Fruit fly (Drosophila melanogaster) whole organism, embryonic: ENCODE data around the gene CG14273.

Source experiments
- B-H2 ChIP-seq: fragments of 200-800 bp; sonication (Bioruptor generic); optimal IDR thresholded peaks from 2 replicates; lab custom pipeline; 2018; ENCODE audit warnings: missing biosample characterization, mild to moderate bottlenecking, missing genetic modification characterization
- BtbVII ChIP-seq: fragments of 200-800 bp; sonication (Bioruptor generic); optimal IDR thresholded peaks from 3 replicates; lab custom pipeline; 2017; ENCODE audit warnings: missing biosample characterization, mild to moderate bottlenecking, missing genetic modification characterization
- CG10654 ChIP-seq: fragments of 200-800 bp; sonication (Bioruptor generic); optimal IDR thresholded peaks from 2 replicates; lab custom pipeline; 2016; ENCODE audit warnings: missing biosample characterization, missing genetic modification characterization
- CG11085 ChIP-seq: fragments of 200-800 bp; sonication (Bioruptor generic); IDR thresholded peaks from 2 replicates; pipeline ENCODE4 v1.3.6; 2022; ENCODE audit warnings: missing biosample characterization, missing genetic modification characterization
- CG11093 ChIP-seq: fragments of 200-800 bp; sonication (Bioruptor generic); IDR thresholded peaks from 3 replicates; pipeline ENCODE4 v1.3.6; 2022; ENCODE audit warnings: missing biosample characterization, missing genetic modification characterization
- CG11560 ChIP-seq: fragments of 200-800 bp; sonication (Bioruptor generic); IDR thresholded peaks from 3 replicates; pipeline ENCODE4 v1.3.6; 2022; ENCODE audit warnings: missing biosample characterization, missing genetic modification characterization
- CG12155 ChIP-seq: fragments of 200-800 bp; sonication (Bioruptor generic); optimal IDR thresholded peaks from 3 replicates; lab custom pipeline; 2016; ENCODE audit warnings: missing biosample characterization, missing genetic modification characterization
- CG17568 ChIP-seq: fragments of 200-800 bp; sonication (Bioruptor generic); optimal IDR thresholded peaks from 2 replicates; lab custom pipeline; 2018; ENCODE audit warnings: missing biosample characterization, mild to moderate bottlenecking, missing genetic modification characterization, moderate library complexity
- CG17912 ChIP-seq: fragments of 200-800 bp; sonication (Bioruptor generic); optimal IDR thresholded peaks from 2 replicates; lab custom pipeline; 2018; ENCODE audit warnings: missing biosample characterization, mild to moderate bottlenecking, missing genetic modification characterization
- CG18262 ChIP-seq: fragments of 200-800 bp; optimal IDR thresholded peaks from 3 replicates; lab custom pipeline; 2019; ENCODE audit warnings: missing biosample characterization, mild to moderate bottlenecking, missing genetic modification characterization, moderate library complexity
- CG18476 ChIP-seq: fragments of 200-800 bp; sonication (Bioruptor generic); optimal IDR thresholded peaks from 2 replicates; lab custom pipeline; 2016; ENCODE audit warnings: missing biosample characterization, mild to moderate bottlenecking, missing genetic modification characterization
- CG2129 ChIP-seq: fragments of 200-800 bp; sonication (Bioruptor generic); IDR thresholded peaks from 2 replicates; pipeline ENCODE4 v1.3.6; 2022; ENCODE audit warnings: missing biosample characterization, missing genetic modification characterization; ENCODE audit not compliant: partially characterized antibody
- CG2875 ChIP-seq: fragments of 200-800 bp; sonication (Bioruptor generic); optimal IDR thresholded peaks from 2 replicates; lab custom pipeline; 2017; ENCODE audit warnings: missing biosample characterization, mild to moderate bottlenecking, missing genetic modification characterization, missing genetic modification reagents
- CG30403 ChIP-seq: fragments of 200-800 bp; sonication (Bioruptor generic); optimal IDR thresholded peaks from 3 replicates; lab custom pipeline; 2016; ENCODE audit warnings: missing biosample characterization, missing genetic modification characterization
- CG31388 ChIP-seq: fragments of 200-800 bp; sonication (Bioruptor generic); optimal IDR thresholded peaks from 2 replicates; lab custom pipeline; 2016; ENCODE audit warnings: missing biosample characterization, missing genetic modification characterization
- CG33557 ChIP-seq: fragments of 200-800 bp; sonication (Bioruptor generic); optimal IDR thresholded peaks from 2 replicates; lab custom pipeline; 2019; ENCODE audit warnings: missing biosample characterization, mild to moderate bottlenecking, missing genetic modification characterization, moderate library complexity
- CG4404 ChIP-seq: fragments of 200-800 bp; sonication (Bioruptor generic); IDR thresholded peaks from 2 replicates; pipeline ENCODE4 v1.3.6; 2022; ENCODE audit warnings: missing biosample characterization, missing genetic modification characterization
- CG4617 ChIP-seq: fragments of 200-800 bp; sonication (Bioruptor generic); optimal IDR thresholded peaks from 3 replicates; lab custom pipeline; 2016; ENCODE audit warnings: missing biosample characterization, missing genetic modification characterization, borderline replicate concordance
- CG4820 ChIP-seq: fragments of 200-800 bp; sonication (Bioruptor generic); optimal IDR thresholded peaks from 3 replicates; lab custom pipeline; 2016; ENCODE audit warnings: missing biosample characterization, missing genetic modification characterization
- CG5245 ChIP-seq: fragments of 200-800 bp; sonication (Bioruptor generic); optimal IDR thresholded peaks from 3 replicates; lab custom pipeline; 2016; ENCODE audit warnings: missing biosample characterization, missing genetic modification characterization
- CG6272 ChIP-seq: fragments of 200-800 bp; sonication (Bioruptor generic); IDR thresholded peaks from 2 replicates; pipeline ENCODE4 v1.3.6; 2022; ENCODE audit warnings: missing biosample characterization, missing genetic modification characterization
- CG7556 ChIP-seq: fragments of 200-800 bp; sonication (Bioruptor generic); optimal IDR thresholded peaks from 2 replicates; lab custom pipeline; 2017; ENCODE audit warnings: missing biosample characterization, mild to moderate bottlenecking, missing genetic modification characterization
- CG7839 ChIP-seq: fragments of 200-800 bp; sonication (Bioruptor generic); optimal IDR thresholded peaks from 3 replicates; lab custom pipeline; 2018; ENCODE audit warnings: missing biosample characterization, mild to moderate bottlenecking, missing genetic modification characterization, moderate library complexity
- Dad ChIP-seq: fragments of 200-800 bp; sonication (Bioruptor generic); optimal IDR thresholded peaks from 3 replicates; lab custom pipeline; 2016; ENCODE audit warnings: missing biosample characterization, missing genetic modification characterization
- Fer2 ChIP-seq: fragments of 200-800 bp; sonication (Bioruptor generic); optimal IDR thresholded peaks from 2 replicates; lab custom pipeline; 2018; ENCODE audit warnings: missing biosample characterization, mild to moderate bottlenecking, missing genetic modification characterization, moderate library complexity
- Hand ChIP-seq: fragments of 200-800 bp; sonication (Bioruptor generic); optimal IDR thresholded peaks from 2 replicates; lab custom pipeline; 2017; ENCODE audit warnings: mild to moderate bottlenecking, missing biosample characterization, missing genetic modification reagents, missing genetic modification characterization
- Hmr ChIP-seq: fragments of 200-800 bp; sonication (Bioruptor generic); optimal IDR thresholded peaks from 3 replicates; lab custom pipeline; 2017; ENCODE audit warnings: mild to moderate bottlenecking, missing biosample characterization, missing genetic modification reagents, missing genetic modification characterization
- Nf-YB ChIP-seq: fragments of 200-800 bp; sonication (Bioruptor generic); optimal IDR thresholded peaks from 3 replicates; lab custom pipeline; 2019; ENCODE audit warnings: missing biosample characterization, mild to moderate bottlenecking, missing genetic modification characterization, moderate library complexity
- Taf1 ChIP-seq: fragments of 200-800 bp; sonication (Bioruptor generic); IDR thresholded peaks from 2 replicates; pipeline ENCODE4 v1.3.6; 2022; ENCODE audit warnings: missing biosample characterization, missing genetic modification characterization
- abd-A ChIP-seq: fragments of 200-800 bp; sonication (Bioruptor generic); optimal IDR thresholded peaks from 3 replicates; lab custom pipeline; 2019; ENCODE audit warnings: missing biosample characterization, mild to moderate bottlenecking, missing genetic modification characterization, moderate library complexity
- ci ChIP-seq: fragments of 200-800 bp; sonication (Bioruptor generic); IDR thresholded peaks from 3 replicates; pipeline ENCODE4 v1.3.6; 2022; ENCODE audit warnings: missing biosample characterization, missing genetic modification characterization
- disco-r ChIP-seq: fragments of 200-800 bp; sonication (Bioruptor generic); optimal IDR thresholded peaks from 2 replicates; lab custom pipeline; 2016; ENCODE audit warnings: missing biosample characterization, missing genetic modification characterization
- dm ChIP-seq: fragments of 200-800 bp; sonication (Bioruptor generic); optimal IDR thresholded peaks from 3 replicates; lab custom pipeline; 2016; ENCODE audit warnings: missing biosample characterization, missing genetic modification characterization
- eve ChIP-seq, 2 experiments: fragments of >200 bp; optimal IDR thresholded peaks; 2 replicates each; lab custom pipeline; 2017; ENCODE audit warnings: missing biosample characterization in 2 of 2, missing genetic modification characterization in 2 of 2
- fd102C ChIP-seq: fragments of 200-800 bp; sonication (Bioruptor generic); optimal IDR thresholded peaks from 2 replicates; lab custom pipeline; 2018; ENCODE audit warnings: missing biosample characterization, mild to moderate bottlenecking, missing genetic modification characterization, moderate library complexity
- gsb-n ChIP-seq: fragments of 200-800 bp; sonication (Bioruptor generic); optimal IDR thresholded peaks from 3 replicates; lab custom pipeline; 2018; ENCODE audit warnings: missing biosample characterization, mild to moderate bottlenecking, missing genetic modification characterization
- jing ChIP-seq: fragments of 200-800 bp; sonication (Bioruptor generic); optimal IDR thresholded peaks from 2 replicates; lab custom pipeline; 2018; ENCODE audit warnings: missing biosample characterization, mild to moderate bottlenecking, missing genetic modification characterization
- jumu ChIP-seq: fragments of 200-800 bp; sonication (Bioruptor generic); optimal IDR thresholded peaks from 3 replicates; lab custom pipeline; 2016; ENCODE audit warnings: missing biosample characterization, missing genetic modification characterization
- nmo ChIP-seq: fragments of 200-800 bp; sonication (Bioruptor generic); optimal IDR thresholded peaks from 2 replicates; lab custom pipeline; 2018; ENCODE audit warnings: missing biosample characterization, mild to moderate bottlenecking, missing genetic modification characterization, moderate library complexity
- odd ChIP-seq: fragments of 200-800 bp; sonication (Bioruptor generic); optimal IDR thresholded peaks from 2 replicates; lab custom pipeline; 2017; ENCODE audit warnings: missing biosample characterization, mild to moderate bottlenecking, missing genetic modification characterization
- peb ChIP-seq: fragments of 200-800 bp; sonication (Bioruptor generic); IDR thresholded peaks from 2 replicates; pipeline ENCODE4 v1.3.6; 2022; ENCODE audit warnings: missing biosample characterization, missing genetic modification characterization
- pnt ChIP-seq: fragments of 200-800 bp; sonication (Bioruptor generic); optimal IDR thresholded peaks from 3 replicates; lab custom pipeline; 2016; ENCODE audit warnings: missing biosample characterization, missing genetic modification characterization
- rib ChIP-seq: fragments of 200-800 bp; sonication (Bioruptor generic); IDR thresholded peaks from 2 replicates; pipeline ENCODE4 v1.3.6; 2022; ENCODE audit warnings: missing biosample characterization, missing genetic modification characterization
- ro ChIP-seq: fragments of 200-800 bp; sonication (Bioruptor generic); IDR thresholded peaks from 2 replicates; pipeline ENCODE4 v1.3.6; 2022; ENCODE audit warnings: missing biosample characterization, missing genetic modification characterization
- sd ChIP-seq: fragments of 200-800 bp; sonication (Bioruptor generic); optimal IDR thresholded peaks from 3 replicates; lab custom pipeline; 2018; ENCODE audit warnings: missing biosample characterization, mild to moderate bottlenecking, missing genetic modification characterization, moderate library complexity
- so ChIP-seq: fragments of 200-800 bp; sonication (Bioruptor generic); IDR thresholded peaks from 3 replicates; pipeline ENCODE4 v1.3.6; 2022; ENCODE audit warnings: missing biosample characterization, missing genetic modification characterization
- sob ChIP-seq: fragments of 200-800 bp; sonication (Bioruptor generic); IDR thresholded peaks from 2 replicates; pipeline ENCODE4 v1.3.6; 2022; ENCODE audit warnings: missing biosample characterization, missing genetic modification characterization
- stc ChIP-seq: fragments of 200-800 bp; sonication (Bioruptor generic); IDR thresholded peaks from 2 replicates; pipeline ENCODE4 v1.3.6; 2022; ENCODE audit warnings: missing biosample characterization, missing genetic modification characterization
- zen ChIP-seq: fragments of 200-800 bp; sonication (Bioruptor generic); optimal IDR thresholded peaks from 3 replicates; lab custom pipeline; 2018; ENCODE audit warnings: missing biosample characterization, mild to moderate bottlenecking, missing genetic modification characterization, moderate library complexity

The CG14273 gene

dm6 chr2L:8365701-8366643 lies 23.5 kb downstream of the CG14273 start, which contains the start of gene Pp2A-29B (continued):
- TF ChIP-seq CG5245 (GFP tag; lab: Kevin White, UChicago) (no peak), gsb-n (tag; lab: Kevin White, UChicago) (no peak), CG11093 (GFP tag; lab: Robert Waterston, UW) (no peak), peb (GFP tag; lab: Robert Waterston, UW) (no peak), Hmr (GFP tag; lab: Kevin White, UChicago) (peak; percentile 4), dm (GFP tag; lab: Kevin White, UChicago) (no peak), BtbVII (GFP tag; lab: Kevin White, UChicago) (no peak), CG12155 (GFP tag; lab: Kevin White, UChicago) (peak; percentile 16), B-H2 (GFP tag; lab: Kevin White, UChicago) (peak; percentile 57), zen (tag; lab: Kevin White, UChicago) (peak; percentile 59), CG31388 (GFP tag; lab: Kevin White, UChicago) (no peak), abd-A (tag; lab: Kevin White, UChicago) (peak; percentile 89), so (GFP tag; lab: Robert Waterston, UW) (no peak), CG6272 (GFP tag; lab: Robert Waterston, UW) (peak; percentile 38; the same call in 1 of the 2 replicates), CG4404 (GFP tag; lab: Robert Waterston, UW) (no peak), odd (no peak), eve (GFP tag; optimal IDR thresholded peaks at IDR 0.05; lab: Kevin White, UChicago) (no peak), CG10654 (GFP tag; lab: Kevin White, UChicago) (no peak), stc (GFP tag; lab: Robert Waterston, UW) (no peak), jing (no peak), CG11085 (GFP tag; lab: Robert Waterston, UW) (no peak), CG4617 (peak; percentile 69), CG2875 (no peak), nmo (GFP tag; lab: Kevin White, UChicago) (peak; percentile 78), pnt (GFP tag; lab: Kevin White, UChicago) (no peak), CG7556 (GFP tag; lab: Kevin White, UChicago) (no peak), sob (GFP tag; lab: Robert Waterston, UW) (0 out of 2 replicates have a peak, but pooled peaks have one; percentile 30), ci (no peak), fd102C (GFP tag; lab: Kevin White, UChicago) (no peak), Dad (GFP tag; lab: Kevin White, UChicago) (no peak), rib (no peak), Nf-YB (no peak), jumu (GFP tag; lab: Kevin White, UChicago) (no peak), CG2129 (GFP tag; lab: Robert Waterston, UW) (peak; percentile 99), Taf1 (GFP tag; lab: Robert Waterston, UW) (no peak), CG11560 (tag; lab: Robert Waterston, UW) (peak; percentile 89), CG18262 (peak; percentile 45), Fer2 (tag; lab: Kevin White, UChicago) (no peak), CG17568 (GFP tag; lab: Kevin White, UChicago) (peak; percentile 7), CG30403 (GFP tag; lab: Kevin White, UChicago) (peak; percentile 19), Hand (GFP tag; lab: Kevin White, UChicago) (peak; percentile 34), CG33557 (GFP tag; lab: Kevin White, UChicago) (peak; percentile 23), CG4820 (no peak), CG18476 (GFP tag; lab: Kevin White, UChicago) (peak; percentile 15), CG17912 (peak; percentile 7), disco-r (GFP tag; lab: Kevin White, UChicago) (no peak), ro (GFP tag; lab: Robert Waterston, UW) (no peak), sd (tag; lab: Kevin White, UChicago) (peak; percentile 92), CG7839 (tag; lab: Kevin White, UChicago) (peak; percentile 25)
